Fruit fly (Drosophila melanogaster): ENCODE results near the gene CG8840.

Gene CG8840

dm6 chr2L:3410260-3410659 is at the start of gene CG8840:
TSS of gene CG8840 (plus strand) at chr2L:3410560.
- TF ChIP-seq gl (tag; optimal IDR thresholded peaks at IDR 0.05) (no peak), CG34367 (tag; optimal IDR thresholded peaks at IDR 0.05) (no peak), CG17806 (tag; optimal IDR thresholded peaks at IDR 0.05) (no peak)

dm6 chr2L:3361821-3362220 is 48.5 kb upstream of the CG8840 start:
- TF ChIP-seq CG15710 (tag; optimal IDR thresholded peaks at IDR 0.05) (no peak), rn (GFP tag; IDR thresholded peaks at IDR 0.05) (no peak), Pif1A (GFP tag; optimal IDR thresholded peaks at IDR 0.05) (no peak), CG17806 (tag; optimal IDR thresholded peaks at IDR 0.05) (no peak), CG9948 (tag; optimal IDR thresholded peaks at IDR 0.05) (no peak), CG34367 (tag; optimal IDR thresholded peaks at IDR 0.05) (no peak), CG12605 (GFP tag; IDR thresholded peaks at IDR 0.05) (no peak)

dm6 chr2L:3366043-3366679 is 44.2 kb upstream of the CG8840 start:
- TF ChIP-seq CG32121 (GFP tag; IDR thresholded peaks at IDR 0.05) (no peak), Snoo (tag; optimal IDR thresholded peaks at IDR 0.05) (no peak), Ets98B (GFP tag; IDR thresholded peaks at IDR 0.05) (no peak), fd96Ca (GFP tag; IDR thresholded peaks at IDR 0.05) (no peak)

- TF ChIP-seq CG32121 (GFP tag; IDR thresholded peaks at IDR 0.05) = no peak
- TF ChIP-seq CG34367 (tag; optimal IDR thresholded peaks at IDR 0.05) = no peak
- no peak for TF ChIP-seq CG14655 (GFP tag; optimal IDR thresholded peaks at IDR 0.05)
- TF ChIP-seq CG13204 (GFP tag; optimal IDR thresholded peaks at IDR 0.05) = no peak
- no peak for TF ChIP-seq CG12605 (GFP tag; IDR thresholded peaks at IDR 0.05)
- TF ChIP-seq CG17806 (tag; optimal IDR thresholded peaks at IDR 0.05) = no peak
- TF ChIP-seq Snoo (tag; optimal IDR thresholded peaks at IDR 0.05) = no peak
- TF ChIP-seq rn (GFP tag; IDR thresholded peaks at IDR 0.05) = no peak
- TF ChIP-seq gl (tag; optimal IDR thresholded peaks at IDR 0.05) = no peak
- TF ChIP-seq EcR (GFP tag; optimal IDR thresholded peaks at IDR 0.05) = no peak
- no peak for TF ChIP-seq Pif1A (GFP tag; optimal IDR thresholded peaks at IDR 0.05)
- no peak for TF ChIP-seq CG9948 (tag; optimal IDR thresholded peaks at IDR 0.05)
- TF ChIP-seq CG15710 (tag; optimal IDR thresholded peaks at IDR 0.05) = no peak
- TF ChIP-seq CG10348 (GFP tag; IDR thresholded peaks at IDR 0.05) = no peak
- TF ChIP-seq fd96Ca (GFP tag; IDR thresholded peaks at IDR 0.05) = no peak
- no peak for TF ChIP-seq D1 (tag; optimal IDR thresholded peaks at IDR 0.05)
- TF ChIP-seq Ets98B (GFP tag; IDR thresholded peaks at IDR 0.05) = no peak
Measured at dm6 chr2L:3368425-3368824, 41.9 kb upstream of the CG8840 start.

dm6 chr2L:3369083-3369653 is 41.2 kb upstream of the CG8840 start:
- TF ChIP-seq CG9948 (tag; optimal IDR thresholded peaks at IDR 0.05) = no peak

- peak; percentile 42 for TF ChIP-seq EcR (GFP tag; optimal IDR thresholded peaks at IDR 0.05)
- TF ChIP-seq Ets98B (GFP tag; IDR thresholded peaks at IDR 0.05) = no peak
- no peak for TF ChIP-seq CG17806 (tag; optimal IDR thresholded peaks at IDR 0.05)
- TF ChIP-seq CG10348 (GFP tag; IDR thresholded peaks at IDR 0.05) = no peak
- TF ChIP-seq CG8301 (tag; optimal IDR thresholded peaks at IDR 0.05) = no peak
- TF ChIP-seq CG4496 (GFP tag; IDR thresholded peaks at IDR 0.05) = no peak
Measured at dm6 chr2L:3369822-3370221, 40.5 kb upstream of the CG8840 start.

dm6 chr2L:3370920-3371319 is 39.4 kb upstream of the CG8840 start:
- no peak for TF ChIP-seq CG14655 (GFP tag; optimal IDR thresholded peaks at IDR 0.05)
- TF ChIP-seq CG8301 (tag; optimal IDR thresholded peaks at IDR 0.05) = no peak
- no peak for TF ChIP-seq CG32121 (GFP tag; IDR thresholded peaks at IDR 0.05)
- TF ChIP-seq Ets98B (GFP tag; IDR thresholded peaks at IDR 0.05) = no peak
- no peak for TF ChIP-seq CG34367 (tag; optimal IDR thresholded peaks at IDR 0.05)
- TF ChIP-seq rn (GFP tag; IDR thresholded peaks at IDR 0.05) = no peak
- no peak for TF ChIP-seq D1 (tag; optimal IDR thresholded peaks at IDR 0.05)
- no peak for TF ChIP-seq CG12605 (GFP tag; IDR thresholded peaks at IDR 0.05)
- TF ChIP-seq EcR (GFP tag; optimal IDR thresholded peaks at IDR 0.05) = no peak
- TF ChIP-seq CG15710 (tag; optimal IDR thresholded peaks at IDR 0.05) = no peak
- TF ChIP-seq CG4496 (GFP tag; IDR thresholded peaks at IDR 0.05) = no peak
- no peak for TF ChIP-seq Pif1B (GFP tag; optimal IDR thresholded peaks at IDR 0.05)
- no peak for TF ChIP-seq fd96Ca (GFP tag; IDR thresholded peaks at IDR 0.05)

- TF ChIP-seq rn (GFP tag; IDR thresholded peaks at IDR 0.05) (no peak), CG8301 (tag; optimal IDR thresholded peaks at IDR 0.05) (no peak), CG8159 (tag; optimal IDR thresholded peaks at IDR 0.05) (peak; percentile 45), CG17806 (tag; optimal IDR thresholded peaks at IDR 0.05) (peak; percentile 4), fd96Ca (GFP tag; IDR thresholded peaks at IDR 0.05) (peak; percentile 77; the same call in 2 of the 3 replicates), EcR (GFP tag; optimal IDR thresholded peaks at IDR 0.05) (peak; percentile 21), CG4496 (GFP tag; IDR thresholded peaks at IDR 0.05) (peak; percentile 62; the same call in 2 of the 3 replicates), CG34367 (tag; optimal IDR thresholded peaks at IDR 0.05) (no peak), CG12605 (GFP tag; IDR thresholded peaks at IDR 0.05) (0 out of 2 replicates have a peak, but pooled peaks have one; percentile 58), Pif1A (GFP tag; optimal IDR thresholded peaks at IDR 0.05) (peak; percentile 43), CG32121 (GFP tag; IDR thresholded peaks at IDR 0.05) (peak; percentile 74), Ets98B (GFP tag; IDR thresholded peaks at IDR 0.05) (peak; percentile 71)
Measured at dm6 chr2L:3371340-3371739, 39.0 kb upstream of the CG8840 start.

Measured in whole organism, pupa.